Worm (Caenorhabditis elegans): ENCODE measurements around the gene F22B3.10.
"Not testable (repeated sequence)": the region's sequence is repeated elsewhere in the genome, so short reads cannot be mapped to it uniquely, and the experiment has no call there.

F22B3.10 gene

ce11 chrIV:11410084-11410483, 4.7 kb downstream of the F22B3.10 start, which contains the start of gene gfat-2:
gfat-2 (plus strand) TSS chrIV:11410228.
- TF ChIP-seq W03F9.2 (tag; optimal IDR thresholded peaks at IDR 0.05) (no peak), dao-5 (tag; optimal IDR thresholded peaks at IDR 0.05) (no peak), him-1 (tag; optimal IDR thresholded peaks at IDR 0.05) (no peak)

ce11 chrIV:11406744-11407690, 7.8 kb downstream of the F22B3.10 start, which contains the start of the genes his-63 and his-64:
his-63 (minus strand) TSS chrIV:11406861.
his-64 (plus strand) TSS chrIV:11407116.
- not testable (repeated sequence) for TF ChIP-seq W03F9.2, him-1, dao-5 (tag; optimal IDR thresholded peaks at IDR 0.05)

ce11 chrIV:11403288-11403991, 11.4 kb downstream of the F22B3.10 start, which contains the start of the genes memi-3 and cyp-31A2:
memi-3 (minus strand) TSS chrIV:11403338.
cyp-31A2 (plus strand) TSS chrIV:11403961.
- TF ChIP-seq W03F9.2 (tag; optimal IDR thresholded peaks at IDR 0.05) (peak; percentile 8), dao-5 (tag; optimal IDR thresholded peaks at IDR 0.05) (no peak), him-1 (tag; optimal IDR thresholded peaks at IDR 0.05) (no peak)

- TF ChIP-seq dao-5 (tag; optimal IDR thresholded peaks at IDR 0.05) = no peak
- TF ChIP-seq him-1 (tag; optimal IDR thresholded peaks at IDR 0.05) = no peak
- no peak for TF ChIP-seq W03F9.2 (tag; optimal IDR thresholded peaks at IDR 0.05)
These were observed 13.3 kb downstream of the F22B3.10 start for ce11 chrIV:11401482-11401881.

ce11 chrIV:11398267-11398825, 16.5 kb downstream of the F22B3.10 start, which contains the start of gene dsl-6:
dsl-6 (minus strand) TSS chrIV:11398317.
- not testable (repeated sequence) for TF ChIP-seq dao-5, him-1, W03F9.2 (tag; optimal IDR thresholded peaks at IDR 0.05)

- no peak for TF ChIP-seq him-1 (tag; optimal IDR thresholded peaks at IDR 0.05)
- TF ChIP-seq W03F9.2 (tag; optimal IDR thresholded peaks at IDR 0.05) = no peak
- no peak for TF ChIP-seq dao-5 (tag; optimal IDR thresholded peaks at IDR 0.05)
These were observed 20.6 kb downstream of the F22B3.10 start, which contains the start of gene tag-89 for ce11 chrIV:11394243-11394642. tag-89 (plus strand) TSS chrIV:11394543.

- no peak for TF ChIP-seq dao-5 (tag; optimal IDR thresholded peaks at IDR 0.05)
These were observed 26.1 kb downstream of the F22B3.10 start for ce11 chrIV:11388684-11389083.

ce11 chrIV:11379254-11379653, 35.6 kb downstream of the F22B3.10 start, which contains the start of gene fbxb-76:
fbxb-76 (minus strand) TSS chrIV:11379354.
- TF ChIP-seq W03F9.2 (tag; optimal IDR thresholded peaks at IDR 0.05) (no peak), him-1 (tag; optimal IDR thresholded peaks at IDR 0.05) (no peak), dao-5 (tag; optimal IDR thresholded peaks at IDR 0.05) (no peak)

- TF ChIP-seq dao-5 (tag; optimal IDR thresholded peaks at IDR 0.05) (no peak), him-1 (tag; optimal IDR thresholded peaks at IDR 0.05) (no peak), W03F9.2 (tag; optimal IDR thresholded peaks at IDR 0.05) (no peak)
These were observed 37.4 kb downstream of the F22B3.10 start for ce11 chrIV:11377439-11377838.

ce11 chrIV:11375713-11376112, 39.1 kb downstream of the F22B3.10 start:
- no peak for TF ChIP-seq W03F9.2 (tag; optimal IDR thresholded peaks at IDR 0.05)
- TF ChIP-seq dao-5 (tag; optimal IDR thresholded peaks at IDR 0.05) = no peak
- no peak for TF ChIP-seq him-1 (tag; optimal IDR thresholded peaks at IDR 0.05)

- TF ChIP-seq W03F9.2 (tag; optimal IDR thresholded peaks at IDR 0.05) (no peak), dao-5 (tag; optimal IDR thresholded peaks at IDR 0.05) (no peak), him-1 (tag; optimal IDR thresholded peaks at IDR 0.05) (no peak)
These were observed 42.3 kb downstream of the F22B3.10 start, which contains the start of gene cbd-1 for ce11 chrIV:11372366-11372997. cbd-1 (plus strand) TSS chrIV:11372991.

ce11 chrIV:11371645-11372044, 43.2 kb downstream of the F22B3.10 start, which contains the start of gene sec-31:
sec-31 (minus strand) TSS chrIV:11371792.
- TF ChIP-seq dao-5 (tag; optimal IDR thresholded peaks at IDR 0.05) (no peak), W03F9.2 (tag; optimal IDR thresholded peaks at IDR 0.05) (no peak), him-1 (tag; optimal IDR thresholded peaks at IDR 0.05) (no peak)

Data from whole organism, L4/young adult.